Fruit fly (Drosophila melanogaster) whole organism, embryonic: ENCODE measurements around the gene CG7135.

Source experiments
- ATbp ChIP-seq: fragments of 200-800 bp; sonication (Bioruptor generic); optimal IDR thresholded peaks from 2 replicates; lab custom pipeline; 2017; ENCODE audit warnings: missing biosample characterization, mild to moderate bottlenecking, missing genetic modification characterization, missing genetic modification reagents
- Adf1 ChIP-seq: fragments of 200-800 bp; sonication (Bioruptor generic); IDR thresholded peaks from 2 replicates; pipeline ENCODE4 v1.3.6; 2022; ENCODE audit warnings: missing biosample characterization, missing genetic modification characterization
- BtbVII ChIP-seq: fragments of 200-800 bp; sonication (Bioruptor generic); optimal IDR thresholded peaks from 3 replicates; lab custom pipeline; 2017; ENCODE audit warnings: missing biosample characterization, mild to moderate bottlenecking, missing genetic modification characterization
- CG10209 ChIP-seq: fragments of 200-800 bp; sonication (Bioruptor generic); optimal IDR thresholded peaks from 3 replicates; lab custom pipeline; 2017; ENCODE audit warnings: missing biosample characterization, mild to moderate bottlenecking, missing genetic modification characterization, missing genetic modification reagents
- CG11504 ChIP-seq: fragments of 200-800 bp; sonication (Bioruptor generic); optimal IDR thresholded peaks from 3 replicates; lab custom pipeline; 2019; ENCODE audit warnings: missing biosample characterization, mild to moderate bottlenecking, missing genetic modification characterization, moderate library complexity
- CG11723 ChIP-seq: fragments of 200-800 bp; sonication (Bioruptor generic); optimal IDR thresholded peaks from 2 replicates; lab custom pipeline; 2017; ENCODE audit warnings: missing biosample characterization, mild to moderate bottlenecking, missing genetic modification characterization
- CG12299 ChIP-seq: fragments of 200-800 bp; sonication (Bioruptor generic); optimal IDR thresholded peaks from 2 replicates; lab custom pipeline; 2018; ENCODE audit warnings: missing biosample characterization, mild to moderate bottlenecking, missing genetic modification characterization
- CG13296 ChIP-seq: fragments of 200-800 bp; sonication (Bioruptor generic); optimal IDR thresholded peaks from 3 replicates; lab custom pipeline; 2018; ENCODE audit warnings: missing biosample characterization, mild to moderate bottlenecking, missing genetic modification characterization
- CG13624 ChIP-seq: fragments of 200-800 bp; sonication (Bioruptor generic); optimal IDR thresholded peaks from 2 replicates; lab custom pipeline; 2016; ENCODE audit warnings: missing biosample characterization, missing genetic modification characterization
- CG13894 ChIP-seq: fragments of 200-800 bp; sonication (Bioruptor generic); optimal IDR thresholded peaks from 3 replicates; lab custom pipeline; 2018; ENCODE audit warnings: missing biosample characterization, mild to moderate bottlenecking, missing genetic modification characterization, moderate library complexity
- CG1792 ChIP-seq: fragments of 200-800 bp; sonication (Bioruptor generic); optimal IDR thresholded peaks from 2 replicates; lab custom pipeline; 2016; ENCODE audit warnings: missing biosample characterization, missing genetic modification characterization
- CG32772 ChIP-seq: fragments of 200-800 bp; sonication (Bioruptor generic); IDR thresholded peaks from 2 replicates; pipeline ENCODE4 v1.3.6; 2022; ENCODE audit warnings: missing biosample characterization, missing genetic modification characterization
- CG33557 ChIP-seq: fragments of 200-800 bp; sonication (Bioruptor generic); optimal IDR thresholded peaks from 2 replicates; lab custom pipeline; 2019; ENCODE audit warnings: missing biosample characterization, mild to moderate bottlenecking, missing genetic modification characterization, moderate library complexity
- CG5180 ChIP-seq: fragments of 200-800 bp; sonication (Bioruptor generic); optimal IDR thresholded peaks from 3 replicates; lab custom pipeline; 2017; ENCODE audit warnings: missing biosample characterization, missing genetic modification characterization, mild to moderate bottlenecking, moderate library complexity, missing genetic modification reagents
- CG7839 ChIP-seq: fragments of 200-800 bp; sonication (Bioruptor generic); optimal IDR thresholded peaks from 3 replicates; lab custom pipeline; 2018; ENCODE audit warnings: missing biosample characterization, mild to moderate bottlenecking, missing genetic modification characterization, moderate library complexity
- CG9215 ChIP-seq: fragments of 200-800 bp; sonication (Bioruptor generic); IDR thresholded peaks from 2 replicates; pipeline ENCODE4 v1.3.6; 2022; ENCODE audit warnings: missing biosample characterization, missing genetic modification characterization
- CTCF ChIP-seq: fragments of 200-800 bp; sonication (Bioruptor generic); optimal IDR thresholded peaks from 2 replicates; lab custom pipeline; 2017; ENCODE audit warnings: missing biosample characterization, mild to moderate bottlenecking, missing genetic modification characterization, moderate library complexity
- Dbx ChIP-seq: fragments of 200-800 bp; sonication (Bioruptor generic); IDR thresholded peaks from 3 replicates; pipeline ENCODE4 v1.3.6; 2022; ENCODE audit warnings: missing biosample characterization, missing genetic modification characterization
- Deaf1 ChIP-seq: fragments of 200-800 bp; optimal IDR thresholded peaks from 3 replicates; lab custom pipeline; 2019; ENCODE audit warnings: missing biosample characterization, mild to moderate bottlenecking, missing genetic modification characterization, moderate library complexity
- Dfd ChIP-seq, 2 experiments: fragments of >200 bp; optimal IDR thresholded peaks; 2 replicates each; lab custom pipeline; 2017; ENCODE audit warnings: missing biosample characterization in 2 of 2, missing genetic modification characterization in 2 of 2
- E2f2 ChIP-seq: fragments of 200-800 bp; sonication (Bioruptor generic); IDR thresholded peaks from 2 replicates; pipeline ENCODE4 v1.3.6; 2022; ENCODE audit warnings: missing biosample characterization, missing genetic modification characterization
- Elba2 ChIP-seq: fragments of 200-800 bp; sonication (Bioruptor generic); optimal IDR thresholded peaks from 3 replicates; lab custom pipeline; 2016; ENCODE audit warnings: missing biosample characterization, missing genetic modification characterization
- Hey ChIP-seq: fragments of 200-800 bp; sonication (Bioruptor generic); optimal IDR thresholded peaks from 3 replicates; lab custom pipeline; 2018; ENCODE audit warnings: missing biosample characterization, mild to moderate bottlenecking, missing genetic modification characterization
- ash1 ChIP-seq: fragments of 200-800 bp; sonication (Bioruptor generic); optimal IDR thresholded peaks from 2 replicates; lab custom pipeline; 2018; ENCODE audit warnings: missing biosample characterization, mild to moderate bottlenecking, missing genetic modification characterization
- btn ChIP-seq: fragments of 200-800 bp; sonication (Bioruptor generic); optimal IDR thresholded peaks from 2 replicates; lab custom pipeline; 2016; ENCODE audit warnings: missing biosample characterization, missing genetic modification characterization
- caup ChIP-seq: fragments of 200-800 bp; sonication (Bioruptor generic); optimal IDR thresholded peaks from 3 replicates; lab custom pipeline; 2017; ENCODE audit warnings: missing biosample characterization, mild to moderate bottlenecking, missing genetic modification characterization, moderate library complexity; ENCODE audit not compliant: severe bottlenecking
- chinmo ChIP-seq: fragments of 200-800 bp; sonication (Bioruptor generic); IDR thresholded peaks from 4 replicates; pipeline ENCODE4 v1.3.6; 2022; ENCODE audit warnings: missing biosample characterization, missing genetic modification characterization; ENCODE audit not compliant: partially characterized antibody
- crol ChIP-seq: fragments of 200-800 bp; sonication (Bioruptor generic); IDR thresholded peaks from 2 replicates; pipeline ENCODE4 v1.3.6; 2022; ENCODE audit warnings: missing biosample characterization, missing genetic modification characterization
- dmrt11E ChIP-seq: fragments of 200-800 bp; sonication (Bioruptor generic); optimal IDR thresholded peaks from 3 replicates; lab custom pipeline; 2018; ENCODE audit warnings: missing biosample characterization, mild to moderate bottlenecking, missing genetic modification characterization, moderate library complexity
- eve ChIP-seq, 2 experiments: fragments of >200 bp; optimal IDR thresholded peaks; 2 replicates each; lab custom pipeline; 2017; ENCODE audit warnings: missing biosample characterization in 2 of 2, missing genetic modification characterization in 2 of 2
- fd3F ChIP-seq: fragments of 200-800 bp; sonication (Bioruptor generic); optimal IDR thresholded peaks from 2 replicates; lab custom pipeline; 2018; ENCODE audit warnings: missing biosample characterization, mild to moderate bottlenecking, missing genetic modification characterization, moderate library complexity
- ftz-f1 ChIP-seq: fragments of 200-800 bp; sonication (Bioruptor generic); optimal IDR thresholded peaks from 2 replicates; lab custom pipeline; 2016; ENCODE audit warnings: missing biosample characterization, missing genetic modification characterization
- gcm2 ChIP-seq: fragments of 200-800 bp; sonication (Bioruptor generic); optimal IDR thresholded peaks from 2 replicates; lab custom pipeline; 2016; ENCODE audit warnings: missing biosample characterization, missing genetic modification characterization
- gem ChIP-seq: fragments of 200-800 bp; sonication (Bioruptor generic); optimal IDR thresholded peaks from 2 replicates; lab custom pipeline; 2019; ENCODE audit warnings: missing biosample characterization, mild to moderate bottlenecking, missing genetic modification characterization, moderate library complexity
- grau ChIP-seq: fragments of 200-800 bp; optimal IDR thresholded peaks from 3 replicates; lab custom pipeline; 2019; ENCODE audit warnings: missing biosample characterization, mild to moderate bottlenecking, missing genetic modification characterization, moderate library complexity
- hkb ChIP-seq, 2 experiments: fragments of 200-800 bp in 1 of 2; fragments of >200 bp in 1 of 2; sonication (Bioruptor generic) in 1 of 2; IDR thresholded peaks in 1 of 2; optimal IDR thresholded peaks in 1 of 2; 2 replicates each; pipeline versions ENCODE4 v1.3.6 to Lab custom; 2017 to 2022; ENCODE audit warnings: missing biosample characterization in 1 of 2, missing genetic modification characterization in 1 of 2
- knrl ChIP-seq: fragments of 200-800 bp; sonication (Bioruptor generic); IDR thresholded peaks from 3 replicates; pipeline ENCODE4 v1.3.6; 2022; ENCODE audit warnings: missing biosample characterization, missing genetic modification characterization; ENCODE audit not compliant: partially characterized antibody
- mirr ChIP-seq: fragments of 200-800 bp; sonication (Bioruptor generic); optimal IDR thresholded peaks from 3 replicates; lab custom pipeline; 2018; ENCODE audit warnings: missing biosample characterization, mild to moderate bottlenecking, missing genetic modification characterization
- salm ChIP-seq: fragments of 200-800 bp; sonication (Bioruptor generic); optimal IDR thresholded peaks from 2 replicates; lab custom pipeline; 2018; ENCODE audit warnings: missing biosample characterization, mild to moderate bottlenecking, missing genetic modification characterization
- scrt ChIP-seq: fragments of 200-800 bp; sonication (Bioruptor generic); optimal IDR thresholded peaks from 2 replicates; lab custom pipeline; 2018; ENCODE audit warnings: missing biosample characterization, mild to moderate bottlenecking, missing genetic modification characterization, moderate library complexity
- sens-2 ChIP-seq: fragments of 200-800 bp; sonication (Bioruptor generic); IDR thresholded peaks from 2 replicates; pipeline ENCODE4 v1.3.6; 2022; ENCODE audit warnings: missing biosample characterization, missing genetic modification characterization
- sug ChIP-seq: fragments of 200-800 bp; optimal IDR thresholded peaks from 2 replicates; lab custom pipeline; 2019; ENCODE audit warnings: missing biosample characterization, mild to moderate bottlenecking, missing genetic modification characterization, moderate library complexity
- tgo ChIP-seq: fragments of 200-800 bp; sonication (Bioruptor generic); IDR thresholded peaks from 3 replicates; pipeline ENCODE4 v1.3.6; 2022; ENCODE audit warnings: missing biosample characterization, missing genetic modification characterization
- vfl ChIP-seq: fragments of 200-800 bp; sonication (Bioruptor generic); optimal IDR thresholded peaks from 2 replicates; lab custom pipeline; 2016; ENCODE audit warnings: missing biosample characterization, missing genetic modification characterization
- wdn ChIP-seq: fragments of 200-800 bp; sonication (Bioruptor generic); IDR thresholded peaks from 2 replicates; pipeline ENCODE4 v1.3.6; 2022; ENCODE audit warnings: missing biosample characterization, missing genetic modification characterization
- zfh1 ChIP-seq: fragments of 200-800 bp; sonication (Bioruptor generic); IDR thresholded peaks from 3 replicates; pipeline ENCODE4 v1.3.6; 2022; ENCODE audit warnings: missing biosample characterization, missing genetic modification characterization

The CG7135 gene

dm6 chrX:18063144-18063772, 40.2 kb upstream of the CG7135 start, which contains the start of gene Sh:
Sh (minus strand) TSS chrX:18063247.
- TF ChIP-seq CTCF = peak; percentile 38
- peak; percentile 96 for TF ChIP-seq Deaf1 (tag; lab: Kevin White, UChicago)
- TF ChIP-seq vfl (GFP tag; lab: Kevin White, UChicago) = no peak
- peak; percentile 94 for TF ChIP-seq Adf1 (GFP tag; lab: Robert Waterston, UW)
- TF ChIP-seq CG13894 (tag; lab: Kevin White, UChicago) = peak; percentile 99
- TF ChIP-seq E2f2 (GFP tag; lab: Robert Waterston, UW) = peak; percentile 11; the same call in 1 of the 2 replicates
- no peak for TF ChIP-seq tgo (GFP tag; lab: Robert Waterston, UW)
- peak; percentile 61; the same call in 1 of the 4 replicates for TF ChIP-seq chinmo (GFP tag; lab: Robert Waterston, UW)
- TF ChIP-seq ftz-f1 (GFP tag; lab: Kevin White, UChicago) = peak; percentile 59
- no peak for TF ChIP-seq BtbVII (GFP tag; lab: Kevin White, UChicago)
- peak; percentile 95 for TF ChIP-seq scrt (GFP tag; lab: Kevin White, UChicago)
- peak; percentile 78 for TF ChIP-seq crol (GFP tag; lab: Robert Waterston, UW)
- no peak for TF ChIP-seq CG7839 (tag; lab: Kevin White, UChicago)
- TF ChIP-seq btn (GFP tag; lab: Kevin White, UChicago) = no peak

- TF ChIP-seq Elba2 (GFP tag; lab: Kevin White, UChicago) (no peak), sug (tag; lab: Kevin White, UChicago) (no peak), dmrt11E (tag; lab: Kevin White, UChicago) (no peak), CG11504 (tag; lab: Kevin White, UChicago) (no peak), gcm2 (GFP tag; lab: Kevin White, UChicago) (no peak), sens-2 (GFP tag; lab: Robert Waterston, UW) (no peak), CG13624 (GFP tag; lab: Kevin White, UChicago) (no peak), CG33557 (GFP tag; lab: Kevin White, UChicago) (no peak), grau (tag; lab: Kevin White, UChicago) (no peak), CG13296 (GFP tag; lab: Kevin White, UChicago) (no peak), wdn (no peak), gem (tag; lab: Kevin White, UChicago) (no peak), zfh1 (no peak), CG9215 (GFP tag; lab: Robert Waterston, UW) (no peak), Dfd (GFP tag; optimal IDR thresholded peaks at IDR 0.05; lab: Kevin White, UChicago) (no peak), eve (GFP tag; optimal IDR thresholded peaks at IDR 0.05; lab: Kevin White, UChicago) (no peak), caup (GFP tag; lab: Kevin White, UChicago) (no peak)
Observed at dm6 chrX:18064183-18064582, 39.3 kb upstream of the CG7135 start, which contains the start of gene Dhc16F. Dhc16F (plus strand) TSS chrX:18064483.

- TF ChIP-seq mirr (GFP tag; lab: Kevin White, UChicago) (peak; percentile 84), tgo (GFP tag; lab: Robert Waterston, UW) (no peak), CG1792 (GFP tag; lab: Kevin White, UChicago) (no peak), CG12299 (tag; lab: Kevin White, UChicago) (peak; percentile 67), fd3F (GFP tag; lab: Kevin White, UChicago) (peak; percentile 34), ash1 (GFP tag; lab: Kevin White, UChicago) (peak; percentile 11), ATbp (peak; percentile 62), CG5180 (GFP tag; lab: Kevin White, UChicago) (peak; percentile 8), Dbx (GFP tag; lab: Robert Waterston, UW) (0 out of 3 replicates have a peak, but pooled peaks have one; percentile 43), Hey (tag; lab: Kevin White, UChicago) (peak; percentile 43), BtbVII (GFP tag; lab: Kevin White, UChicago) (peak; percentile 10), hkb (optimal IDR thresholded peaks at IDR 0.05; lab: Kevin White, UChicago) (no peak), hkb (GFP tag; IDR thresholded peaks at IDR 0.05; lab: Robert Waterston, UW) (0 out of 2 replicates have a peak, but pooled peaks have one; percentile 40), knrl (GFP tag; lab: Robert Waterston, UW) (no peak), salm (tag; lab: Kevin White, UChicago) (peak; percentile 15), CG11723 (GFP tag; lab: Kevin White, UChicago) (no peak), CG10209 (GFP tag; lab: Kevin White, UChicago) (peak; percentile 5), wdn (no peak), CG32772 (no peak), ftz-f1 (GFP tag; lab: Kevin White, UChicago) (no peak)
Observed at dm6 chrX:18082674-18083073, 20.8 kb upstream of the CG7135 start.
